Worm (Caenorhabditis elegans) whole organism, midembryonic: ENCODE results near the gene hpl-2.

Source experiments
- tab-1 ChIP-seq: fragments of 200-800 bp; sonication (Bioruptor generic); IDR thresholded peaks from 2 replicates; pipeline ENCODE4 v1.3.6; 2022; ENCODE audit warnings: missing genetic modification characterization, missing compliant biosample characterization
- ztf-29 ChIP-seq: fragments of 200-800 bp; sonication (Bioruptor generic); IDR thresholded peaks from 2 replicates; pipeline ENCODE4 v1.3.6; 2022; ENCODE audit warnings: missing genetic modification reagents, missing genetic modification characterization, missing compliant biosample characterization

- TF ChIP-seq ztf-29 (GFP tag; lab: Robert Waterston, UW), result no peak
- no peak for TF ChIP-seq tab-1 (GFP tag; lab: Robert Waterston, UW)
These were observed 15.9 kb downstream of the hpl-2 start, which contains the start of gene smap-1 for ce11 chrIII:10739455-10739854.
